Worm (Caenorhabditis elegans): Measurements from ENCODE around the gene twk-21.
A peak's percentile ranks its signal among the peaks of the same experiment; 100 is the strongest.

Gene twk-21

DNA sequence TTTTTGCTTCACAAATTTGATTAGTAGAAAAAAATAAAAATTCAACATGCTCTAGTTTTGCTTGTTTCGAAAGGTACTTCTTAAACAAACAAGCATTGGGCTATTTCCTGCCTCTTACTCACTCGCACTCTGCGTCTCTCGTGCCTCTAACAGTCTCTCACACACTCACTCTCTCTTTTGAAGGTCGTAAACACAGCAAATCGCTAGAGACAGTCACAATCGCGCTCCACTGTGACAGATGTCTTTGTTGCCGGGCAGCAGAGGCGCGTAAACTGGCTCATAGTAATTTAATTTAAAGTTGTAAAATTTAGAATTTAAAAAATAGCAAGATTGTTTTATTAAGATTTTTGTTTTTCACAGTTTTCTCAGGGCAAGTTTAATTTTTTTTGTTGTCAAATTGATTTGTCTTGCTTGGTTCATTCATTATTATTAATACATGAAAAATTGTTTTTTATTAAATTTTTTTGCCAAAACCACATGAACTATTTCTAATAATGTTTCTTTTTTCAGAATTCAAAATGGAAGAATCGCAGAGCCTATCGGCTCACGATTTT lies 32.3 kb downstream of the twk-21 start, which contains the start of gene taf-3:
TSS of gene taf-3 (plus strand) at position 504 of the 554 bp plus-strand sequence.
- no peak for TF ChIP-seq ztf-11 (tag; optimal IDR thresholded peaks at IDR 0.05)
- TF ChIP-seq vab-7 (GFP tag; IDR thresholded peaks at IDR 0.05): no peak
- peak; percentile 67 for TF ChIP-seq dve-1 (tag; optimal IDR thresholded peaks at IDR 0.05; ENCODE audit: insufficient read depth)
- no peak for TF ChIP-seq saeg-2 (GFP tag; IDR thresholded peaks at IDR 0.05)
- peak; percentile 43 for TF ChIP-seq nhr-11 (tag; optimal IDR thresholded peaks at IDR 0.05)
- peak; percentile 52 for TF ChIP-seq hlh-30 (tag; optimal IDR thresholded peaks at IDR 0.05; ENCODE audit: insufficient read depth)
- TF ChIP-seq daf-8 (GFP tag; IDR thresholded peaks at IDR 0.05): no peak
- no peak for TF ChIP-seq F10B5.3 (tag; optimal IDR thresholded peaks at IDR 0.05)
- TF ChIP-seq lin-38 (GFP tag; IDR thresholded peaks at IDR 0.05): peak; percentile 52
- no peak for TF ChIP-seq ceh-62 (tag; optimal IDR thresholded peaks at IDR 0.05)
- no peak for TF ChIP-seq duxl-1 (tag; optimal IDR thresholded peaks at IDR 0.05; ENCODE audit: poor library complexity)
- peak; percentile 67 for TF ChIP-seq hmg-1.1 (GFP tag; IDR thresholded peaks at IDR 0.05)
- TF ChIP-seq dmd-6 (GFP tag; IDR thresholded peaks at IDR 0.05): peak; percentile 42; the same call in 1 of the 2 replicates
- TF ChIP-seq ceh-82 (tag; optimal IDR thresholded peaks at IDR 0.05): no peak
- no peak for TF ChIP-seq unc-130 (GFP tag; optimal IDR thresholded peaks at IDR 0.05)
- no peak for TF ChIP-seq F26F4.8 (GFP tag; conservative IDR thresholded peaks at IDR 0.05)
- peak; percentile 2 for TF ChIP-seq nhr-77 (tag; optimal IDR thresholded peaks at IDR 0.05)
- no peak for TF ChIP-seq nhr-76 (tag; optimal IDR thresholded peaks at IDR 0.05)
- no peak for TF ChIP-seq fkh-10 (GFP tag; optimal IDR thresholded peaks at IDR 0.05)
- no peak for TF ChIP-seq dmd-9 (GFP tag; IDR thresholded peaks at IDR 0.05)
- TF ChIP-seq tra-1 (GFP tag; IDR thresholded peaks at IDR 0.05): no peak
- TF ChIP-seq hlh-11 (tag; optimal IDR thresholded peaks at IDR 0.05): peak; percentile 46
- no peak for TF ChIP-seq ces-1 (GFP tag; optimal IDR thresholded peaks at IDR 0.05)
- no peak for TF ChIP-seq jun-1 (tag; optimal IDR thresholded peaks at IDR 0.05)
- TF ChIP-seq spr-3 (GFP tag; optimal IDR thresholded peaks at IDR 0.05): no peak
- no peak for TF ChIP-seq attf-4 (tag; optimal IDR thresholded peaks at IDR 0.05)
- TF ChIP-seq lin-1 (GFP tag; IDR thresholded peaks at IDR 0.05): peak; percentile 41; the same call in 1 of the 2 replicates
- peak in 1 of 2 experiments; percentile 21 for TF ChIP-seq daf-16 (GFP tag; optimal IDR thresholded peaks at IDR 0.05)
- peak; percentile 94 for TF ChIP-seq daf-16 (tag; optimal IDR thresholded peaks at IDR 0.05)
- TF ChIP-seq spr-1 (tag; optimal IDR thresholded peaks at IDR 0.05): no peak
- no peak for TF ChIP-seq hif-1 (tag; optimal IDR thresholded peaks at IDR 0.05)
- peak; percentile 70 for TF ChIP-seq mep-1 (tag; optimal IDR thresholded peaks at IDR 0.05)
- no peak for TF ChIP-seq nhr-25 (tag; optimal IDR thresholded peaks at IDR 0.05; ENCODE audit: borderline replicate concordance, insufficient read depth)
- no peak for TF ChIP-seq madf-5 (GFP tag; IDR thresholded peaks at IDR 0.05)
- no peak for TF ChIP-seq nhr-48 (tag; optimal IDR thresholded peaks at IDR 0.05)
- TF ChIP-seq daf-12 (tag; optimal IDR thresholded peaks at IDR 0.05): no peak
- no peak for TF ChIP-seq mxl-2 (GFP tag; conservative IDR thresholded peaks at IDR 0.05)
- TF ChIP-seq ZK337.2 (GFP tag; IDR thresholded peaks at IDR 0.05): no peak
- TF ChIP-seq egl-27 (tag; optimal IDR thresholded peaks at IDR 0.05): no peak
- TF ChIP-seq ctbp-1 (GFP tag; IDR thresholded peaks at IDR 0.05): no peak
- no peak for TF ChIP-seq fos-1 (tag; optimal IDR thresholded peaks at IDR 0.05)
- TF ChIP-seq set-16 (GFP tag; IDR thresholded peaks at IDR 0.05): no peak
- no peak for TF ChIP-seq zip-2 (tag; optimal IDR thresholded peaks at IDR 0.05)
- TF ChIP-seq lin-13 (GFP tag; optimal IDR thresholded peaks at IDR 0.05): peak; percentile 11
- no peak for TF ChIP-seq dmd-8 (GFP tag; IDR thresholded peaks at IDR 0.05)
- no peak for TF ChIP-seq nhr-111 (GFP tag; optimal IDR thresholded peaks at IDR 0.05)
- TF ChIP-seq cey-2 (tag; optimal IDR thresholded peaks at IDR 0.05; ENCODE audit: borderline replicate concordance, insufficient read depth): no peak
- TF ChIP-seq dpl-1 (GFP tag; optimal IDR thresholded peaks at IDR 0.05): no peak
- TF ChIP-seq mxl-3 (GFP tag; optimal IDR thresholded peaks at IDR 0.05): peak; percentile 38
- TF ChIP-seq pha-4 (GFP tag; IDR thresholded peaks at IDR 0.05): no peak
- peak; percentile 66 for TF ChIP-seq pha-4 (tag; optimal IDR thresholded peaks at IDR 0.05)
